Worm (Caenorhabditis elegans): Measurements from ENCODE around the gene F53F1.2.

F53F1.2 gene

DNA sequence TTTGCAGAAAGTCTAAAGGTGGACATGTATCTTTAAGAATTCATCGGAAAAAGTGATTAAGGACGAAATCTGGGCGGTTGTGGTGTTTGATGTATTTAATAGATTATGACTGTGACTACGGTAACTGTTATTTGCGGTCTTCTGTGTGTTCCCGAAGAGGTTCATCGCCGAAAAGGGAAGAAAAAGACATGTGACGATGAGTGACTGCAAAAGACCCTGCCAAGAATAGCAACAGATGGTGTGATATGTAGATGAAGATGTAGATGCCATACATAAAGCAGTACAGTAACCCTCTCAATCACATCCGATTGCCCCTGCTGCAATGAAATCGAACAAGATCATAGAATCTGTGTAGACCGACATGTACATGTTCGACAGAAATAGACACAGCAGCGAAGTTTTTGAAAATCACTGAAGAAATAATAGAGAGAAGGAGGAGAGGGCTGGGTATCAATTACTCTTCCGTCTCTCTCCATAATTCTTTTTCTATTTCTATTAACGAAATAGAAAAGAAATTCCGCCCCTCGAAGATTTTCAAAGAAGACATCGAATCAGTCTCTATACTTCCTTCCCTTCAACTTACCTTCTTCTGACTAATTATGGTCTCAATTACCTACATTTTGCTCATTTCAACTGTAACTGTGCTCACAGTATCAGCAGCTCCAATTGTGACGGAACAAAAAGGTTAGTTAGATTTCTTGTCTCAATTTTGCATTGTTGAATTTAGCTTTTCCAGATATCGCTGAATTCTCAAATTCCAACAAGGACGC lies 47.6 kb upstream of the F53F1.2 start, which contains the start of gene F32H5.3 (continued):
- TF ChIP-seq unc-130 (tag; optimal IDR thresholded peaks at IDR 0.05) (no peak), Y116A8C.19 (tag; optimal IDR thresholded peaks at IDR 0.05; ENCODE audit: borderline replicate concordance) (no peak), pax-3 (tag; optimal IDR thresholded peaks at IDR 0.05) (no peak), C16A3.4 (tag; optimal IDR thresholded peaks at IDR 0.05) (no peak), lir-3 (tag; optimal IDR thresholded peaks at IDR 0.05; ENCODE audit: poor library complexity) (no peak), ztf-11 (tag; optimal IDR thresholded peaks at IDR 0.05) (no peak), ceh-82 (tag; optimal IDR thresholded peaks at IDR 0.05) (no peak), irx-1 (tag; optimal IDR thresholded peaks at IDR 0.05) (no peak), hlh-17 (GFP tag; optimal IDR thresholded peaks at IDR 0.05; ENCODE audit: borderline replicate concordance) (no peak), skn-1 (tag; optimal IDR thresholded peaks at IDR 0.05) (no peak), lin-14 (GFP tag; optimal IDR thresholded peaks at IDR 0.05) (peak; percentile 67), C04F5.9 (tag; optimal IDR thresholded peaks at IDR 0.05) (no peak), nhr-237 (tag; optimal IDR thresholded peaks at IDR 0.05) (no peak), mdl-1 (tag; optimal IDR thresholded peaks at IDR 0.05) (no peak), dsc-1 (tag; optimal IDR thresholded peaks at IDR 0.05) (no peak), unc-30 (tag; optimal IDR thresholded peaks at IDR 0.05) (no peak), ceh-88 (GFP tag; IDR thresholded peaks at IDR 0.05) (no peak), isw-1 (GFP tag; IDR thresholded peaks at IDR 0.05) (no peak), elt-2 (tag; optimal IDR thresholded peaks at IDR 0.05) (no peak), unc-98 (GFP tag; IDR thresholded peaks at IDR 0.05) (no peak), rnt-1 (tag; optimal IDR thresholded peaks at IDR 0.05) (no peak), zip-4 (GFP tag; optimal IDR thresholded peaks at IDR 0.05) (no peak), dpl-1 (GFP tag; optimal IDR thresholded peaks at IDR 0.05) (no peak), vab-15 (tag; optimal IDR thresholded peaks at IDR 0.05) (no peak), unc-86 (tag; optimal IDR thresholded peaks at IDR 0.05) (no peak), ceh-63 (GFP tag; optimal IDR thresholded peaks at IDR 0.05) (no peak), grh-1 (GFP tag; IDR thresholded peaks at IDR 0.05) (peak; percentile 31; the same call in 1 of the 2 replicates), alr-1 (tag; optimal IDR thresholded peaks at IDR 0.05; ENCODE audit: borderline replicate concordance) (no peak), nhr-84 (tag; optimal IDR thresholded peaks at IDR 0.05) (no peak), unc-62 (GFP tag; optimal IDR thresholded peaks at IDR 0.05) (no peak), fos-1 (tag; optimal IDR thresholded peaks at IDR 0.05) (no peak), nhr-20 (tag; optimal IDR thresholded peaks at IDR 0.05) (peak; percentile 75), blmp-1 (tag; optimal IDR thresholded peaks at IDR 0.05) (peak; percentile 17), lin-35 (GFP tag; optimal IDR thresholded peaks at IDR 0.05) (peak in 1 of 2 experiments; percentile 36), ama-1 (optimal IDR thresholded peaks at IDR 0.05) (no peak), nhr-19 (GFP tag; conservative IDR thresholded peaks at IDR 0.05) (peak; percentile 42; the same call in 1 of the 2 replicates), ceh-90 (tag; optimal IDR thresholded peaks at IDR 0.05) (no peak), nhr-85 (tag) (peak; percentile 95), fkh-4 (tag; optimal IDR thresholded peaks at IDR 0.05; ENCODE audit: borderline replicate concordance) (no peak), efl-3 (GFP tag; optimal IDR thresholded peaks at IDR 0.05) (no peak), nhr-12 (tag; optimal IDR thresholded peaks at IDR 0.05) (no peak), F16B12.6 (tag; optimal IDR thresholded peaks at IDR 0.05) (no peak), egl-27 (tag; optimal IDR thresholded peaks at IDR 0.05) (no peak), lin-39 (tag; optimal IDR thresholded peaks at IDR 0.05) (no peak), fkh-10 (GFP tag; optimal IDR thresholded peaks at IDR 0.05) (no peak), nhr-28 (tag; optimal IDR thresholded peaks at IDR 0.05) (no peak), sup-37 (GFP tag; optimal IDR thresholded peaks at IDR 0.05) (no peak), efl-1 (optimal IDR thresholded peaks at IDR 0.05) (no peak), efl-1 (GFP tag; optimal IDR thresholded peaks at IDR 0.05 in 1 of 2) (no peak), zag-1 (tag; optimal IDR thresholded peaks at IDR 0.05) (no peak), xbp-1 (tag; optimal IDR thresholded peaks at IDR 0.05) (no peak), mef-2 (tag; optimal IDR thresholded peaks at IDR 0.05) (no peak)

All from whole organism, L1 larva.